Worm (Caenorhabditis elegans): ENCODE results near the gene srj-53.

ce11 chrV:694625-695024 is at the start of gene srj-53:
- TF ChIP-seq cog-1 (tag; optimal IDR thresholded peaks at IDR 0.05) (no peak), ztf-23 (GFP tag; IDR thresholded peaks at IDR 0.05) (no peak), ztf-29 (GFP tag; IDR thresholded peaks at IDR 0.05) (no peak)
